Fruit fly (Drosophila melanogaster) whole organism, wandering third instar larva: ENCODE measurements around the gene Rab8.
A peak's percentile ranks its signal among the peaks of the same experiment; 100 is the strongest.

Experiments
- Abd-B ChIP-seq: fragments of >200 bp; optimal IDR thresholded peaks from 2 replicates; lab custom pipeline; 2017; ENCODE audit warnings: missing biosample characterization, missing genetic modification characterization
- CG32264 ChIP-seq: fragments of 200-800 bp; sonication (Bioruptor generic); optimal IDR thresholded peaks from 2 replicates; lab custom pipeline; 2016; ENCODE audit warnings: missing biosample characterization, missing genetic modification characterization
- CG9705 ChIP-seq: fragments of 200-800 bp; sonication (Bioruptor generic); optimal IDR thresholded peaks from 2 replicates; lab custom pipeline; 2018; ENCODE audit warnings: missing biosample characterization, mild to moderate bottlenecking, missing genetic modification characterization
- CrebA ChIP-seq: fragments of 200-800 bp; sonication (Bioruptor generic); optimal IDR thresholded peaks from 2 replicates; lab custom pipeline; 2016; ENCODE audit warnings: missing biosample characterization, mild to moderate bottlenecking, missing genetic modification characterization, borderline replicate concordance
- Dfd ChIP-seq: fragments of >200 bp; optimal IDR thresholded peaks from 2 replicates; lab custom pipeline; 2017; ENCODE audit warnings: missing biosample characterization, missing genetic modification characterization
- Dif ChIP-seq: fragments of 200-275, 200-300 bp; sonication (Bioruptor generic); optimal IDR thresholded peaks from 2 replicates; lab custom pipeline; 2018; ENCODE audit warnings: missing biosample characterization, missing genetic modification characterization; ENCODE audit not compliant: partially characterized antibody
- GATAd ChIP-seq: sonication (Bioruptor generic); optimal IDR thresholded peaks from 2 replicates; lab custom pipeline; 2016; ENCODE audit warnings: missing biosample characterization, missing genetic modification characterization
- HLH106 ChIP-seq: fragments of 200-800 bp; optimal IDR thresholded peaks from 3 replicates; lab custom pipeline; 2019; ENCODE audit warnings: missing biosample characterization, mild to moderate bottlenecking, missing genetic modification characterization, moderate library complexity
- Hnf4 ChIP-seq: fragments of 200-800 bp; sonication (Bioruptor generic); optimal IDR thresholded peaks from 2 replicates; lab custom pipeline; 2016; ENCODE audit warnings: missing biosample characterization, mild to moderate bottlenecking, missing genetic modification characterization
- Hr78 ChIP-seq: fragments of >200 bp; optimal IDR thresholded peaks from 2 replicates; lab custom pipeline; 2017; ENCODE audit warnings: missing biosample characterization, missing genetic modification characterization
- Hr83 ChIP-seq: fragments of 200-300 bp; sonication (Bioruptor generic); optimal IDR thresholded peaks from 2 replicates; lab custom pipeline; 2016; ENCODE audit warnings: missing biosample characterization, mild to moderate bottlenecking, missing genetic modification characterization, moderate library complexity; ENCODE audit not compliant: poor library complexity, severe bottlenecking
- Jra ChIP-seq: sonication (Bioruptor generic); optimal IDR thresholded peaks from 2 replicates; lab custom pipeline; 2016; ENCODE audit warnings: missing biosample characterization, missing genetic modification characterization
- Mio ChIP-seq: sonication (Bioruptor generic); optimal IDR thresholded peaks from 2 replicates; lab custom pipeline; 2016; ENCODE audit warnings: missing biosample characterization, missing genetic modification characterization
- Myc ChIP-seq: fragments of >200 bp; optimal IDR thresholded peaks from 2 replicates; lab custom pipeline; 2017
- N ChIP-seq: fragments of >200 bp; optimal IDR thresholded peaks from 2 replicates; lab custom pipeline; 2018; ENCODE audit warnings: missing biosample characterization, missing external identifiers, missing genetic modification characterization
- OdsH ChIP-seq: fragments of 200-800 bp; sonication (Bioruptor generic); optimal IDR thresholded peaks from 2 replicates; lab custom pipeline; 2016; ENCODE audit warnings: missing biosample characterization, mild to moderate bottlenecking, missing genetic modification characterization
- Rel ChIP-seq, 2 experiments: fragments of 200-800 bp; sonication (Bioruptor generic) in 1 of 2; optimal IDR thresholded peaks; 2 replicates in 1 of 2; 3 replicates in 1 of 2; lab custom pipeline; 2016 to 2019; ENCODE audit warnings: mild to moderate bottlenecking in 2 of 2, missing biosample characterization in 2 of 2, missing genetic modification characterization in 2 of 2, moderate library complexity in 1 of 2
- Sp1 ChIP-seq: fragments of 200-800 bp; sonication (Bioruptor generic); optimal IDR thresholded peaks from 3 replicates; lab custom pipeline; 2019; ENCODE audit warnings: missing biosample characterization, mild to moderate bottlenecking, missing genetic modification characterization, moderate library complexity
- Vsx2 ChIP-seq: fragments of 200-300, 225-300 bp; sonication (Bioruptor generic); optimal IDR thresholded peaks from 2 replicates; lab custom pipeline; 2018; ENCODE audit warnings: missing biosample characterization, missing genetic modification characterization; ENCODE audit not compliant: partially characterized antibody
- br ChIP-seq: fragments of 200-800 bp; sonication (Bioruptor generic); optimal IDR thresholded peaks from 2 replicates; lab custom pipeline; 2016; ENCODE audit warnings: missing biosample characterization, missing genetic modification characterization
- brk ChIP-seq: fragments of 200-800 bp; sonication (Bioruptor generic); optimal IDR thresholded peaks from 2 replicates; lab custom pipeline; 2016; ENCODE audit warnings: missing biosample characterization, mild to moderate bottlenecking, missing genetic modification characterization
- dl ChIP-seq, 2 experiments: fragments of 175-275, 200-275 bp in 1 of 2; fragments of 200-275 bp in 1 of 2; sonication (Bioruptor generic); optimal IDR thresholded peaks; lab custom pipeline; 2018; ENCODE audit warnings: mild to moderate bottlenecking in 2 of 2, missing biosample characterization in 2 of 2, missing genetic modification characterization in 2 of 2, moderate library complexity in 2 of 2; ENCODE audit not compliant: partially characterized antibody in 2 of 2, insufficient read depth in 1 of 2
- dmrt93B ChIP-seq: fragments of 200-800 bp; sonication (Bioruptor generic); optimal IDR thresholded peaks from 2 replicates; lab custom pipeline; 2018; ENCODE audit warnings: missing biosample characterization, mild to moderate bottlenecking, missing genetic modification characterization
- dsf ChIP-seq: sonication (Bioruptor generic); optimal IDR thresholded peaks from 2 replicates; lab custom pipeline; 2016; ENCODE audit warnings: missing biosample characterization, missing genetic modification characterization, borderline replicate concordance
- ey ChIP-seq: fragments of 200-800 bp; sonication (Bioruptor generic); optimal IDR thresholded peaks from 2 replicates; lab custom pipeline; 2016; ENCODE audit warnings: missing biosample characterization, missing genetic modification characterization
- foxo ChIP-seq, 2 experiments: fragments of 200-800 bp; sonication (Bioruptor generic); optimal IDR thresholded peaks; 2 replicates in 1 of 2; 3 replicates in 1 of 2; lab custom pipeline; 2016 to 2017; ENCODE audit warnings: missing biosample characterization in 2 of 2, missing genetic modification characterization in 2 of 2
- fru ChIP-seq: fragments of 200-800 bp; sonication (Bioruptor generic); optimal IDR thresholded peaks from 3 replicates; lab custom pipeline; 2016; ENCODE audit warnings: missing biosample characterization, mild to moderate bottlenecking, missing genetic modification characterization
- h ChIP-seq: fragments of 200-800 bp; sonication (Bioruptor generic); optimal IDR thresholded peaks from 3 replicates; lab custom pipeline; 2016; ENCODE audit warnings: missing biosample characterization, mild to moderate bottlenecking, missing genetic modification characterization
- jim ChIP-seq: fragments of 175-275, 200-325 bp; sonication (Bioruptor generic); optimal IDR thresholded peaks from 2 replicates; lab custom pipeline; 2016; ENCODE audit warnings: missing biosample characterization, mild to moderate bottlenecking, missing genetic modification characterization
- lola ChIP-seq: fragments of >200 bp; optimal IDR thresholded peaks from 2 replicates; lab custom pipeline; 2017; ENCODE audit warnings: missing biosample characterization, missing genetic modification characterization
- pan ChIP-seq: fragments of >200 bp; optimal IDR thresholded peaks from 2 replicates; lab custom pipeline; 2017
- psq ChIP-seq: fragments of 200-800 bp; sonication (Bioruptor generic); optimal IDR thresholded peaks from 3 replicates; lab custom pipeline; 2017; ENCODE audit warnings: missing biosample characterization, mild to moderate bottlenecking, missing genetic modification characterization, moderate library complexity
- rgr ChIP-seq: fragments of 200-800 bp; sonication (Bioruptor generic); optimal IDR thresholded peaks from 3 replicates; lab custom pipeline; 2016; ENCODE audit warnings: missing biosample characterization, mild to moderate bottlenecking, missing genetic modification characterization
- sage ChIP-seq: fragments of 200-800 bp; sonication (Bioruptor generic); optimal IDR thresholded peaks from 2 replicates; lab custom pipeline; 2016; ENCODE audit warnings: missing biosample characterization, mild to moderate bottlenecking, missing genetic modification characterization
- sv ChIP-seq: fragments of 200-800 bp; sonication (Bioruptor generic); optimal IDR thresholded peaks from 3 replicates; lab custom pipeline; 2016; ENCODE audit warnings: missing biosample characterization, missing genetic modification characterization
- tai ChIP-seq: sonication (Bioruptor generic); optimal IDR thresholded peaks from 2 replicates; lab custom pipeline; 2016; ENCODE audit warnings: missing biosample characterization, missing genetic modification characterization
- usp ChIP-seq: fragments of >200 bp; optimal IDR thresholded peaks from 2 replicates; lab custom pipeline; 2017; ENCODE audit warnings: missing biosample characterization, missing genetic modification characterization
- woc ChIP-seq: sonication (Bioruptor generic); optimal IDR thresholded peaks from 2 replicates; lab custom pipeline; 2016; ENCODE audit warnings: missing biosample characterization, mild to moderate bottlenecking, missing genetic modification characterization

The Rab8 gene

DNA sequence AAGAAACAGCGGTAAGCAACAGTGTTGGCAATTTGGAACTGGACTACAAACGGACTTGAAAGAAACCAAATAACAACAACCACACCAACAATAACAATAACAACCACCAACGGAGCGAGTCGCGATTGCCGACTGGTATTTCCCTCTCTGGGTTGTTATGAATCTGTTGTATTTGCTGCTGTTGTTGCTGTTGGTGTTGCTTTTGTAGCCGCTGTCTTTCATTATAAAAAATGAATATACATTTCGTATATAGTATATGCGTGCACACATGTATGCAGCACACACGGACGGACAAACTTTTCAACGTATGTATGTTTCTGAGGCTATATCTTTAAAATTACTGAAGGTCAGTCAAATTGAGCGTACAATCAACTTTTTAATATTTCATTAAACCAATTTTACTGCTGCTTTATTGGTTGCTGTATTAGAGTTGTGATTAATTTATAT is 32.5 kb upstream of the Rab8 start:
- TF ChIP-seq CG9705 (GFP tag; lab: Kevin White, UChicago) (no peak), pan (lab: Kevin White, UChicago) (no peak), Hr78 (no peak), sage (GFP tag; lab: Kevin White, UChicago) (peak; percentile 9), h (GFP tag; lab: Kevin White, UChicago) (no peak), N (no peak), GATAd (GFP tag; lab: Kevin White, UChicago) (no peak), sv (peak; percentile 46), CrebA (GFP tag; lab: Kevin White, UChicago) (peak; percentile 25), foxo (GFP tag; optimal IDR thresholded peaks at IDR 0.05; lab: Kevin White, UChicago) (no peak), OdsH (GFP tag; lab: Kevin White, UChicago) (no peak), HLH106 (no peak), fru (GFP tag; lab: Kevin White, UChicago) (no peak), Sp1 (GFP tag; lab: Kevin White, UChicago) (no peak), psq (GFP tag; lab: Kevin White, UChicago) (peak; percentile 49), brk (GFP tag; lab: Kevin White, UChicago) (no peak), Dif (peak; percentile 8), dsf (GFP tag; lab: Kevin White, UChicago) (no peak), CG32264 (GFP tag; lab: Kevin White, UChicago) (no peak), Hnf4 (GFP tag; lab: Kevin White, UChicago) (no peak), Jra (GFP tag; lab: Kevin White, UChicago) (no peak), usp (GFP tag; lab: Kevin White, UChicago) (no peak), dl (GFP tag; optimal IDR thresholded peaks at IDR 0.05; lab: Kevin White, UChicago; ENCODE audit: insufficient read depth in 1 of 2, partially characterized antibody in 2 of 2) (peak; percentile 20 to 22), Hr83 (no peak), Vsx2 (no peak), woc (GFP tag; lab: Kevin White, UChicago) (peak; percentile 35), br (GFP tag; lab: Kevin White, UChicago) (no peak), rgr (GFP tag; lab: Kevin White, UChicago) (no peak), ey (GFP tag; lab: Kevin White, UChicago) (no peak), Dfd (GFP tag; lab: Kevin White, UChicago) (no peak), tai (GFP tag; lab: Kevin White, UChicago) (no peak), Rel (GFP tag; optimal IDR thresholded peaks at IDR 0.05; lab: Kevin White, UChicago) (no peak), Rel (tag; optimal IDR thresholded peaks at IDR 0.05; lab: Kevin White, UChicago) (peak; percentile 94), jim (GFP tag; lab: Kevin White, UChicago) (no peak), Abd-B (GFP tag; lab: Kevin White, UChicago) (no peak), Myc (no peak)

- peak; percentile 90 for TF ChIP-seq Vsx2
- peak; percentile 98 for TF ChIP-seq Hnf4 (GFP tag; lab: Kevin White, UChicago)
- no peak for TF ChIP-seq lola (GFP tag; lab: Kevin White, UChicago)
- peak; percentile 99 for TF ChIP-seq OdsH (GFP tag; lab: Kevin White, UChicago)
- peak; percentile 99 for TF ChIP-seq ey (GFP tag; lab: Kevin White, UChicago)
- peak; percentile 93 to 98 for TF ChIP-seq foxo (GFP tag; optimal IDR thresholded peaks at IDR 0.05; lab: Kevin White, UChicago)
- peak; percentile 95 for TF ChIP-seq tai (GFP tag; lab: Kevin White, UChicago)
- TF ChIP-seq h (GFP tag; lab: Kevin White, UChicago), result peak; percentile 99
- TF ChIP-seq Sp1 (GFP tag; lab: Kevin White, UChicago), result peak; percentile 98
- TF ChIP-seq Mio, result peak; percentile 87
- peak; percentile 98 for TF ChIP-seq psq (GFP tag; lab: Kevin White, UChicago)
- TF ChIP-seq woc (GFP tag; lab: Kevin White, UChicago), result peak; percentile 99
- TF ChIP-seq Dif, result peak; percentile 5
- peak; percentile 96 for TF ChIP-seq Rel (GFP tag; optimal IDR thresholded peaks at IDR 0.05; lab: Kevin White, UChicago)
- TF ChIP-seq Rel (tag; optimal IDR thresholded peaks at IDR 0.05; lab: Kevin White, UChicago), result peak; percentile 73
- TF ChIP-seq GATAd (GFP tag; lab: Kevin White, UChicago), result no peak
- no peak for TF ChIP-seq N
- TF ChIP-seq br (GFP tag; lab: Kevin White, UChicago), result peak; percentile 99
- TF ChIP-seq dsf (GFP tag; lab: Kevin White, UChicago), result peak; percentile 87
- peak; percentile 90 for TF ChIP-seq Jra (GFP tag; lab: Kevin White, UChicago)
- TF ChIP-seq CG9705 (GFP tag; lab: Kevin White, UChicago), result peak; percentile 7
- TF ChIP-seq usp (GFP tag; lab: Kevin White, UChicago), result no peak
- TF ChIP-seq Hr83, result peak; percentile 64
- TF ChIP-seq sage (GFP tag; lab: Kevin White, UChicago), result peak; percentile 98
- TF ChIP-seq jim (GFP tag; lab: Kevin White, UChicago), result peak; percentile 22
- no peak for TF ChIP-seq dl (GFP tag; optimal IDR thresholded peaks at IDR 0.05; lab: Kevin White, UChicago; ENCODE audit: insufficient read depth in 1 of 2, partially characterized antibody in 2 of 2)
- TF ChIP-seq sv, result peak; percentile 92
- peak; percentile 91 for TF ChIP-seq brk (GFP tag; lab: Kevin White, UChicago)
- TF ChIP-seq pan (lab: Kevin White, UChicago), result no peak
- TF ChIP-seq Myc, result no peak
- TF ChIP-seq CrebA (GFP tag; lab: Kevin White, UChicago), result peak; percentile 65
- no peak for TF ChIP-seq Hr78
- peak; percentile 96 for TF ChIP-seq HLH106
- peak; percentile 98 for TF ChIP-seq CG32264 (GFP tag; lab: Kevin White, UChicago)
- TF ChIP-seq Dfd (GFP tag; lab: Kevin White, UChicago), result no peak
- no peak for TF ChIP-seq Abd-B (GFP tag; lab: Kevin White, UChicago)
- peak; percentile 97 for TF ChIP-seq fru (GFP tag; lab: Kevin White, UChicago)
- peak; percentile 82 for TF ChIP-seq dmrt93B (GFP tag; lab: Kevin White, UChicago)
- TF ChIP-seq rgr (GFP tag; lab: Kevin White, UChicago), result peak; percentile 99
- TF ChIP-seq, all 38 proteins: peak for 28
Measured at dm6 chr3L:19902560-19903399, 31.9 kb upstream of the Rab8 start.
